Fruit fly (Drosophila melanogaster) whole organism, embryonic: ENCODE measurements around the gene Or92a.

Experiments used
- CG2712 ChIP-seq: fragments of 200-800 bp; optimal IDR thresholded peaks from 3 replicates; lab custom pipeline; 2019; ENCODE audit warnings: missing biosample characterization, mild to moderate bottlenecking, missing genetic modification characterization, moderate library complexity
- CG7271 ChIP-seq: fragments of 200-800 bp; sonication (Bioruptor generic); optimal IDR thresholded peaks from 2 replicates; lab custom pipeline; 2018; ENCODE audit warnings: missing biosample characterization, mild to moderate bottlenecking, missing genetic modification characterization, moderate library complexity
- CG8765 ChIP-seq: fragments of 200-800 bp; sonication (Bioruptor generic); IDR thresholded peaks from 2 replicates; pipeline ENCODE4 v1.3.6; 2022; ENCODE audit warnings: missing biosample characterization, missing genetic modification characterization
- Hr3 ChIP-seq: fragments of 200-800 bp; sonication (Bioruptor generic); optimal IDR thresholded peaks from 3 replicates; lab custom pipeline; 2016; ENCODE audit warnings: missing biosample characterization, missing genetic modification characterization
- Mad ChIP-seq: fragments of 200-800 bp; sonication (Bioruptor generic); optimal IDR thresholded peaks from 2 replicates; lab custom pipeline; 2016; ENCODE audit warnings: missing biosample characterization, missing genetic modification characterization
- Rfx ChIP-seq: fragments of 200-800 bp; sonication (Bioruptor generic); IDR thresholded peaks from 2 replicates; pipeline ENCODE4 v1.3.6; 2022; ENCODE audit warnings: missing biosample characterization, missing genetic modification characterization
- caup ChIP-seq: fragments of 200-800 bp; sonication (Bioruptor generic); optimal IDR thresholded peaks from 3 replicates; lab custom pipeline; 2017; ENCODE audit warnings: missing biosample characterization, mild to moderate bottlenecking, missing genetic modification characterization, moderate library complexity; ENCODE audit not compliant: severe bottlenecking
- fd3F ChIP-seq: fragments of 200-800 bp; sonication (Bioruptor generic); optimal IDR thresholded peaks from 2 replicates; lab custom pipeline; 2018; ENCODE audit warnings: missing biosample characterization, mild to moderate bottlenecking, missing genetic modification characterization, moderate library complexity
- fu2 ChIP-seq: fragments of 200-800 bp; sonication (Bioruptor generic); optimal IDR thresholded peaks from 2 replicates; lab custom pipeline; 2016; ENCODE audit warnings: missing biosample characterization, missing genetic modification characterization
- inv ChIP-seq: fragments of 200-800 bp; sonication (Bioruptor generic); IDR thresholded peaks from 2 replicates; pipeline ENCODE4 v1.3.6; 2022; ENCODE audit warnings: missing biosample characterization, missing genetic modification characterization; ENCODE audit not compliant: partially characterized antibody
- scrt ChIP-seq: fragments of 200-800 bp; sonication (Bioruptor generic); optimal IDR thresholded peaks from 2 replicates; lab custom pipeline; 2018; ENCODE audit warnings: missing biosample characterization, mild to moderate bottlenecking, missing genetic modification characterization, moderate library complexity

- TF ChIP-seq inv (GFP tag; lab: Robert Waterston, UW) (no peak), CG2712 (no peak), Mad (GFP tag; lab: Kevin White, UChicago) (no peak), CG8765 (no peak), CG7271 (tag; lab: Kevin White, UChicago) (no peak), caup (no peak), scrt (GFP tag; lab: Kevin White, UChicago) (no peak), Hr3 (GFP tag; lab: Kevin White, UChicago) (no peak), fd3F (no peak), fu2 (no peak), Rfx (GFP tag; lab: Robert Waterston, UW) (no peak)
Observed at dm6 chr3R:20512368-20512767, 7.8 kb downstream of the Or92a start, which contains the start of gene MFS9.
